Fruit fly (Drosophila melanogaster) Kc167 (cell line): ENCODE results near the gene CG15544.

Experiments used
- Myc ChIP-seq: fragments of >200 bp; optimal IDR thresholded peaks from 2 replicates; lab custom pipeline; 2017; ENCODE audit warnings: missing external identifiers
- Sin3A ChIP-seq: fragments of >200 bp; optimal IDR thresholded peaks from 2 replicates; lab custom pipeline; 2018; ENCODE audit warnings: missing external identifiers
- h ChIP-seq: fragments of >200 bp; optimal IDR thresholded peaks from 3 replicates; lab custom pipeline; 2018; ENCODE audit warnings: missing external identifiers
- insv ChIP-seq: fragments of >200 bp; optimal IDR thresholded peaks from 3 replicates; lab custom pipeline; 2018; ENCODE audit warnings: missing external identifiers
- psq ChIP-seq: fragments of >200 bp; optimal IDR thresholded peaks from 2 replicates; lab custom pipeline; 2017; ENCODE audit warnings: missing external identifiers
- ttk ChIP-seq: sonication (Bioruptor generic); optimal IDR thresholded peaks from 2 replicates; lab custom pipeline; 2017; ENCODE audit warnings: missing external identifiers

dm6 chr3R:30886850-30887249, 59.2 kb downstream of the CG15544 start:
- no peak for TF ChIP-seq psq
- no peak for TF ChIP-seq ttk (lab: Kevin White, UChicago)
- no peak for TF ChIP-seq h
- TF ChIP-seq Myc (lab: Kevin White, UChicago): no peak
- TF ChIP-seq Sin3A (lab: Kevin White, UChicago): no peak
- TF ChIP-seq insv (lab: Kevin White, UChicago): no peak
